Fruit fly (Drosophila melanogaster) whole organism, wandering third instar larva: ENCODE measurements around the gene Tcs3.

Source experiments
- Abd-B ChIP-seq: fragments of >200 bp; optimal IDR thresholded peaks from 2 replicates; lab custom pipeline; 2017; ENCODE audit warnings: missing biosample characterization, missing genetic modification characterization
- CG32264 ChIP-seq: fragments of 200-800 bp; sonication (Bioruptor generic); optimal IDR thresholded peaks from 2 replicates; lab custom pipeline; 2016; ENCODE audit warnings: missing biosample characterization, missing genetic modification characterization
- CG9705 ChIP-seq: fragments of 200-800 bp; sonication (Bioruptor generic); optimal IDR thresholded peaks from 2 replicates; lab custom pipeline; 2018; ENCODE audit warnings: missing biosample characterization, mild to moderate bottlenecking, missing genetic modification characterization
- CrebA ChIP-seq: fragments of 200-800 bp; sonication (Bioruptor generic); optimal IDR thresholded peaks from 2 replicates; lab custom pipeline; 2016; ENCODE audit warnings: missing biosample characterization, mild to moderate bottlenecking, missing genetic modification characterization, borderline replicate concordance
- Dfd ChIP-seq: fragments of >200 bp; optimal IDR thresholded peaks from 2 replicates; lab custom pipeline; 2017; ENCODE audit warnings: missing biosample characterization, missing genetic modification characterization
- Dif ChIP-seq: fragments of 200-275, 200-300 bp; sonication (Bioruptor generic); optimal IDR thresholded peaks from 2 replicates; lab custom pipeline; 2018; ENCODE audit warnings: missing biosample characterization, missing genetic modification characterization; ENCODE audit not compliant: partially characterized antibody
- GATAd ChIP-seq: sonication (Bioruptor generic); optimal IDR thresholded peaks from 2 replicates; lab custom pipeline; 2016; ENCODE audit warnings: missing biosample characterization, missing genetic modification characterization
- HLH106 ChIP-seq: fragments of 200-800 bp; optimal IDR thresholded peaks from 3 replicates; lab custom pipeline; 2019; ENCODE audit warnings: missing biosample characterization, mild to moderate bottlenecking, missing genetic modification characterization, moderate library complexity
- Hnf4 ChIP-seq: fragments of 200-800 bp; sonication (Bioruptor generic); optimal IDR thresholded peaks from 2 replicates; lab custom pipeline; 2016; ENCODE audit warnings: missing biosample characterization, mild to moderate bottlenecking, missing genetic modification characterization
- Hr78 ChIP-seq: fragments of >200 bp; optimal IDR thresholded peaks from 2 replicates; lab custom pipeline; 2017; ENCODE audit warnings: missing biosample characterization, missing genetic modification characterization
- Hr83 ChIP-seq: fragments of 200-300 bp; sonication (Bioruptor generic); optimal IDR thresholded peaks from 2 replicates; lab custom pipeline; 2016; ENCODE audit warnings: missing biosample characterization, mild to moderate bottlenecking, missing genetic modification characterization, moderate library complexity; ENCODE audit not compliant: poor library complexity, severe bottlenecking
- Jra ChIP-seq: sonication (Bioruptor generic); optimal IDR thresholded peaks from 2 replicates; lab custom pipeline; 2016; ENCODE audit warnings: missing biosample characterization, missing genetic modification characterization
- Mio ChIP-seq: sonication (Bioruptor generic); optimal IDR thresholded peaks from 2 replicates; lab custom pipeline; 2016; ENCODE audit warnings: missing biosample characterization, missing genetic modification characterization
- Myc ChIP-seq: fragments of >200 bp; optimal IDR thresholded peaks from 2 replicates; lab custom pipeline; 2017
- N ChIP-seq: fragments of >200 bp; optimal IDR thresholded peaks from 2 replicates; lab custom pipeline; 2018; ENCODE audit warnings: missing biosample characterization, missing external identifiers, missing genetic modification characterization
- OdsH ChIP-seq: fragments of 200-800 bp; sonication (Bioruptor generic); optimal IDR thresholded peaks from 2 replicates; lab custom pipeline; 2016; ENCODE audit warnings: missing biosample characterization, mild to moderate bottlenecking, missing genetic modification characterization
- Rel ChIP-seq, 2 experiments: fragments of 200-800 bp; sonication (Bioruptor generic) in 1 of 2; optimal IDR thresholded peaks; 2 replicates in 1 of 2; 3 replicates in 1 of 2; lab custom pipeline; 2016 to 2019; ENCODE audit warnings: mild to moderate bottlenecking in 2 of 2, missing biosample characterization in 2 of 2, missing genetic modification characterization in 2 of 2, moderate library complexity in 1 of 2
- Sp1 ChIP-seq: fragments of 200-800 bp; sonication (Bioruptor generic); optimal IDR thresholded peaks from 3 replicates; lab custom pipeline; 2019; ENCODE audit warnings: missing biosample characterization, mild to moderate bottlenecking, missing genetic modification characterization, moderate library complexity
- Vsx2 ChIP-seq: fragments of 200-300, 225-300 bp; sonication (Bioruptor generic); optimal IDR thresholded peaks from 2 replicates; lab custom pipeline; 2018; ENCODE audit warnings: missing biosample characterization, missing genetic modification characterization; ENCODE audit not compliant: partially characterized antibody
- br ChIP-seq: fragments of 200-800 bp; sonication (Bioruptor generic); optimal IDR thresholded peaks from 2 replicates; lab custom pipeline; 2016; ENCODE audit warnings: missing biosample characterization, missing genetic modification characterization
- brk ChIP-seq: fragments of 200-800 bp; sonication (Bioruptor generic); optimal IDR thresholded peaks from 2 replicates; lab custom pipeline; 2016; ENCODE audit warnings: missing biosample characterization, mild to moderate bottlenecking, missing genetic modification characterization
- dl ChIP-seq, 2 experiments: fragments of 175-275, 200-275 bp in 1 of 2; fragments of 200-275 bp in 1 of 2; sonication (Bioruptor generic); optimal IDR thresholded peaks; lab custom pipeline; 2018; ENCODE audit warnings: mild to moderate bottlenecking in 2 of 2, missing biosample characterization in 2 of 2, missing genetic modification characterization in 2 of 2, moderate library complexity in 2 of 2; ENCODE audit not compliant: partially characterized antibody in 2 of 2, insufficient read depth in 1 of 2
- dmrt93B ChIP-seq: fragments of 200-800 bp; sonication (Bioruptor generic); optimal IDR thresholded peaks from 2 replicates; lab custom pipeline; 2018; ENCODE audit warnings: missing biosample characterization, mild to moderate bottlenecking, missing genetic modification characterization
- dsf ChIP-seq: sonication (Bioruptor generic); optimal IDR thresholded peaks from 2 replicates; lab custom pipeline; 2016; ENCODE audit warnings: missing biosample characterization, missing genetic modification characterization, borderline replicate concordance
- ey ChIP-seq: fragments of 200-800 bp; sonication (Bioruptor generic); optimal IDR thresholded peaks from 2 replicates; lab custom pipeline; 2016; ENCODE audit warnings: missing biosample characterization, missing genetic modification characterization
- foxo ChIP-seq, 2 experiments: fragments of 200-800 bp; sonication (Bioruptor generic); optimal IDR thresholded peaks; 2 replicates in 1 of 2; 3 replicates in 1 of 2; lab custom pipeline; 2016 to 2017; ENCODE audit warnings: missing biosample characterization in 2 of 2, missing genetic modification characterization in 2 of 2
- fru ChIP-seq: fragments of 200-800 bp; sonication (Bioruptor generic); optimal IDR thresholded peaks from 3 replicates; lab custom pipeline; 2016; ENCODE audit warnings: missing biosample characterization, mild to moderate bottlenecking, missing genetic modification characterization
- h ChIP-seq: fragments of 200-800 bp; sonication (Bioruptor generic); optimal IDR thresholded peaks from 3 replicates; lab custom pipeline; 2016; ENCODE audit warnings: missing biosample characterization, mild to moderate bottlenecking, missing genetic modification characterization
- jim ChIP-seq: fragments of 175-275, 200-325 bp; sonication (Bioruptor generic); optimal IDR thresholded peaks from 2 replicates; lab custom pipeline; 2016; ENCODE audit warnings: missing biosample characterization, mild to moderate bottlenecking, missing genetic modification characterization
- lola ChIP-seq: fragments of >200 bp; optimal IDR thresholded peaks from 2 replicates; lab custom pipeline; 2017; ENCODE audit warnings: missing biosample characterization, missing genetic modification characterization
- pan ChIP-seq: fragments of >200 bp; optimal IDR thresholded peaks from 2 replicates; lab custom pipeline; 2017
- psq ChIP-seq: fragments of 200-800 bp; sonication (Bioruptor generic); optimal IDR thresholded peaks from 3 replicates; lab custom pipeline; 2017; ENCODE audit warnings: missing biosample characterization, mild to moderate bottlenecking, missing genetic modification characterization, moderate library complexity
- rgr ChIP-seq: fragments of 200-800 bp; sonication (Bioruptor generic); optimal IDR thresholded peaks from 3 replicates; lab custom pipeline; 2016; ENCODE audit warnings: missing biosample characterization, mild to moderate bottlenecking, missing genetic modification characterization
- sage ChIP-seq: fragments of 200-800 bp; sonication (Bioruptor generic); optimal IDR thresholded peaks from 2 replicates; lab custom pipeline; 2016; ENCODE audit warnings: missing biosample characterization, mild to moderate bottlenecking, missing genetic modification characterization
- sv ChIP-seq: fragments of 200-800 bp; sonication (Bioruptor generic); optimal IDR thresholded peaks from 3 replicates; lab custom pipeline; 2016; ENCODE audit warnings: missing biosample characterization, missing genetic modification characterization
- tai ChIP-seq: sonication (Bioruptor generic); optimal IDR thresholded peaks from 2 replicates; lab custom pipeline; 2016; ENCODE audit warnings: missing biosample characterization, missing genetic modification characterization
- usp ChIP-seq: fragments of >200 bp; optimal IDR thresholded peaks from 2 replicates; lab custom pipeline; 2017; ENCODE audit warnings: missing biosample characterization, missing genetic modification characterization
- woc ChIP-seq: sonication (Bioruptor generic); optimal IDR thresholded peaks from 2 replicates; lab custom pipeline; 2016; ENCODE audit warnings: missing biosample characterization, mild to moderate bottlenecking, missing genetic modification characterization

The Tcs3 gene

DNA sequence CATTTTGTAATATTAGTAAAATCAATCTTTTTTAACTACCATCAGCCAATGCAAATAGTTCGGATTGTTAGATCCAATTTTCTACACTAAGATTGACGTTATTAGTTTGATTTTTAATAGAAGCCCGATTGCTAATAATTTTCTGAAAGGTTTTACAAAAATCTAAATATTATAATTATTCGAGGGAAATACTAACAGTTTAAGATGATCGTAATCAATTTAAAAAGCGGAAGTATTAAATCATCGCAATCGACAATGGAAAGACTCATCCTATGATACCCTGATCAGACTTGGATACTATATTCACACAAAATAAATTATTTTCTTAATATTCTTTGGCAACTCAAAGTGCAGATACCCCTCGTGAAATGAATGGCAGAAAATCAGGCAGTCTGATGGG lies 6.1 kb downstream of the Tcs3 start:
- TF ChIP-seq Dif (GFP tag; lab: Kevin White, UChicago) = no peak
- TF ChIP-seq h (GFP tag; lab: Kevin White, UChicago) = no peak
- TF ChIP-seq Jra = no peak
- TF ChIP-seq rgr (GFP tag; lab: Kevin White, UChicago) = no peak
- TF ChIP-seq, all 38 proteins: peak for 0

DNA sequence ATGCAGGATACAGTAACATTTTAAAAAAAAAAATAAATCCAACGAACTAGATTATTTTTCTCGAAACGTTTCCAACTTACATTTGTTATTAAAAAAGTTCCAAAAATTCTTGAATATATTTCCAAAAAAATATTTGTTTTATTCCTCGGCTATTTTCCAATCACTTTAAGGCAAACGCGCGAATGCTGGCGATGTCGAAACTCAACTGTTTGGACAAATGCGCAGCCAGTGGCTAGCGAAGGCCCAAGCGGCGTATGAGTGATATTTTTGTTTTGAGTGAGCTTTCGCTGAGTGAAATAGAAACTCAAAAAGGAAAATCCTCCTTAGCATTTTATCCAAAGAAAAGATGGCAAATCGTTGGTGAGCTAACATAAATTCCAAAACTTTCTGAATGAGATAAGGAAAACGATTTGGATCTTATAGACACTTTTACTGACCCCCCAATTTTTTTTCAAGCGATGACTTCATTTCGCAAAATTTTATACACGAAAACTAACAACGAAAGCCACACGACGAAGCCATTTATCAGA lies 7.5 kb downstream of the Tcs3 start, which contains the start of gene ringer:
TSS of gene ringer (minus strand) at position 210 of the 530 bp plus-strand sequence.
- TF ChIP-seq dmrt93B (GFP tag; lab: Kevin White, UChicago) (no peak), N (no peak), usp (GFP tag; lab: Kevin White, UChicago) (no peak), GATAd (no peak), lola (GFP tag; lab: Kevin White, UChicago) (no peak), Hnf4 (GFP tag; lab: Kevin White, UChicago) (no peak), woc (GFP tag; lab: Kevin White, UChicago) (no peak), Abd-B (GFP tag; lab: Kevin White, UChicago) (no peak), brk (no peak), tai (no peak), Myc (no peak), jim (GFP tag; lab: Kevin White, UChicago) (no peak)

DNA sequence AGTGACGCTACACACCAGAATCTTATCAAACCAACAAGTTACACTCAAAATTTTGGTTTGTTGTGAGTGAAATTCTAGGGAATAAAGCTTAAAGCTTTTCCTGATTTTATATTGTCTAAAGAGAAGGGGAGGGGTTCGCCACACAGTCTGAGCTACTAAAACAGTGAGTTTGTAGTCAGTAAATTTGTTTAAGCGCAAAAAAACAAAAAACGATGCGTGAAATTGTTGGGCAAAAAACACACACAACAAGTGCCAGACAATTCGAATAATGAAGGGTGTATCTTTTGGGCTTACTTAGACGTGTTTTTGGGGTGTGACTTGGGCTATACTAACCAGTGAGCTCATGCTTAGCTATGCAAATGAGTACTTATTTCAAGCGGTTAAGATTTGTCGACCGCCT lies 8.0 kb downstream of the Tcs3 start:
- TF ChIP-seq OdsH (GFP tag; lab: Kevin White, UChicago) = no peak
- TF ChIP-seq pan = no peak
- TF ChIP-seq jim (GFP tag; lab: Kevin White, UChicago) = no peak
- peak; percentile 16 for TF ChIP-seq rgr (GFP tag; lab: Kevin White, UChicago)
- no peak for TF ChIP-seq CG32264 (GFP tag; lab: Kevin White, UChicago)
- TF ChIP-seq brk = peak; percentile 1
- no peak for TF ChIP-seq sage
- peak; percentile 1 for TF ChIP-seq Hr83 (GFP tag; lab: Kevin White, UChicago)
- no peak for TF ChIP-seq h (GFP tag; lab: Kevin White, UChicago)

DNA sequence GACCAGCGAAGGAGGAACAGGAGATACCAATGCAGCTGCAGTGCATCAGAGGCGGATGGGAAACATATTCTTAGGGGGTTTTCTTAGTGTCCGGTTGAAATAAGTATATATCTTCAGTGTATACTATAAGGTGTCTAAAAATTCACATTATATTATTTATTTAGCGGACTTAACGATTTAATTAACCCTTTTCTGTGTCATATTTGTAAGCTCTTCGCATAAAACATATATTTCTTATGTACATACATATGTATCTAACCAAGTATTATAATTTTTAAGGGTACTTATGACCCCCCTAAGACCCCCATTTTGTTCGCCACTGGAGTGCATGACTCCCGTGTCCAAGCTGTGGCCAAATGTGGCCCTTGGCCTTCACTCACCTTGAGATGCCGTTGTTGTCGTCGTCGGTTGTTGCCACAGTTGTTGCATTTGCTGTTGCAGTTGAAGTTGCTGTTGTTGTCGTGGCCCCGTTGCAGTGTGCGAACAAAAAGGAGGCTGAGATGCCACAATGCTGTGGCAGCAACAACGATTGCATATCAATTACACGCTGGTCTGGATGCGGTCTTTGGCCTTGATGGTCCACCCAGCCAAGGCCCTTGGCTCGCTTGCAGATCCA lies 9.5 kb downstream of the Tcs3 start:
- no peak for TF ChIP-seq N
- peak; percentile 25 for TF ChIP-seq dmrt93B (GFP tag; lab: Kevin White, UChicago)
- peak; percentile 53 for TF ChIP-seq psq (GFP tag; lab: Kevin White, UChicago)
- TF ChIP-seq sv (GFP tag; lab: Kevin White, UChicago) = no peak
- TF ChIP-seq OdsH (GFP tag; lab: Kevin White, UChicago) = peak; percentile 59
- TF ChIP-seq Jra = no peak
- TF ChIP-seq Dfd = no peak
- no peak for TF ChIP-seq Vsx2
- TF ChIP-seq ey (GFP tag; lab: Kevin White, UChicago) = peak; percentile 57
- no peak for TF ChIP-seq Myc
- TF ChIP-seq Rel (GFP tag; optimal IDR thresholded peaks at IDR 0.05; lab: Kevin White, UChicago) = no peak
- TF ChIP-seq Rel (tag; optimal IDR thresholded peaks at IDR 0.05; lab: Kevin White, UChicago) = no peak
- peak; percentile 35 for TF ChIP-seq woc (GFP tag; lab: Kevin White, UChicago)
- TF ChIP-seq Hnf4 (GFP tag; lab: Kevin White, UChicago) = no peak
- peak; percentile 74 for TF ChIP-seq HLH106 (tag; lab: Kevin White, UChicago)
- no peak for TF ChIP-seq dsf (GFP tag; lab: Kevin White, UChicago)
- TF ChIP-seq Hr78 (GFP tag; lab: Kevin White, UChicago) = no peak
- no peak for TF ChIP-seq tai
- TF ChIP-seq Sp1 (GFP tag; lab: Kevin White, UChicago) = peak; percentile 78
- no peak for TF ChIP-seq Mio (GFP tag; lab: Kevin White, UChicago)
- no peak for TF ChIP-seq Dif (GFP tag; lab: Kevin White, UChicago)
- TF ChIP-seq GATAd = no peak
- TF ChIP-seq Abd-B (GFP tag; lab: Kevin White, UChicago) = no peak
- no peak for TF ChIP-seq dl (GFP tag; optimal IDR thresholded peaks at IDR 0.05; lab: Kevin White, UChicago; ENCODE audit: insufficient read depth in 1 of 2, partially characterized antibody in 2 of 2)
- peak; percentile 69 for TF ChIP-seq h (GFP tag; lab: Kevin White, UChicago)
- peak; percentile 56 for TF ChIP-seq rgr (GFP tag; lab: Kevin White, UChicago)
- TF ChIP-seq jim (GFP tag; lab: Kevin White, UChicago) = no peak
- peak in 1 of 2 experiments; percentile 61 for TF ChIP-seq foxo (GFP tag; optimal IDR thresholded peaks at IDR 0.05; lab: Kevin White, UChicago)
- TF ChIP-seq CrebA (GFP tag; lab: Kevin White, UChicago) = no peak
- TF ChIP-seq usp (GFP tag; lab: Kevin White, UChicago) = no peak
- TF ChIP-seq pan = no peak
- peak; percentile 15 for TF ChIP-seq CG9705 (GFP tag; lab: Kevin White, UChicago)
- TF ChIP-seq brk = no peak
- peak; percentile 73 for TF ChIP-seq fru
- no peak for TF ChIP-seq sage
- TF ChIP-seq Hr83 (GFP tag; lab: Kevin White, UChicago) = no peak
- no peak for TF ChIP-seq CG32264 (GFP tag; lab: Kevin White, UChicago)
- peak; percentile 51 for TF ChIP-seq br
- TF ChIP-seq lola (GFP tag; lab: Kevin White, UChicago) = no peak
